Fruit fly (Drosophila melanogaster): ENCODE results near the gene Dnz1.

Dnz1 gene

dm6 chr2L:10888827-10889226, 32.4 kb upstream of the Dnz1 start, which contains the start of gene CG14071:
Gene CG14071 (minus strand): TSS chr2L:10888927.
- TF ChIP-seq pnt (GFP tag; optimal IDR thresholded peaks at IDR 0.05) (no peak), twi (tag; optimal IDR thresholded peaks at IDR 0.05) (no peak), Xbp1 (GFP tag; optimal IDR thresholded peaks at IDR 0.05) (no peak), Side (GFP tag; optimal IDR thresholded peaks at IDR 0.05) (no peak)

dm6 chr2L:10869867-10870266, 13.4 kb upstream of the Dnz1 start, which contains the start of gene CG12517:
Gene CG12517 (plus strand): TSS chr2L:10870167.
- TF ChIP-seq CG17186 (GFP tag; optimal IDR thresholded peaks at IDR 0.05): no peak
- no peak for TF ChIP-seq sisA (GFP tag; IDR thresholded peaks at IDR 0.05)
- TF ChIP-seq CG18262 (tag; optimal IDR thresholded peaks at IDR 0.05): no peak
- TF ChIP-seq disco-r (GFP tag; optimal IDR thresholded peaks at IDR 0.05): no peak

- no peak for TF ChIP-seq CG10147 (GFP tag; optimal IDR thresholded peaks at IDR 0.05)
- peak; percentile 78 for TF ChIP-seq CG2712 (tag; optimal IDR thresholded peaks at IDR 0.05)
- TF ChIP-seq sr (GFP tag; IDR thresholded peaks at IDR 0.05): no peak
- no peak for TF ChIP-seq NC2β (GFP tag; optimal IDR thresholded peaks at IDR 0.05)
- peak; percentile 46 for TF ChIP-seq CG1602 (GFP tag; optimal IDR thresholded peaks at IDR 0.05)
- no peak for TF ChIP-seq Hsf (GFP tag; optimal IDR thresholded peaks at IDR 0.05)
- no peak for TF ChIP-seq schlank (tag; optimal IDR thresholded peaks at IDR 0.05)
- peak; percentile 61 for TF ChIP-seq dmrt99B (tag; optimal IDR thresholded peaks at IDR 0.05)
- peak; percentile 1 for TF ChIP-seq CG30431 (GFP tag; optimal IDR thresholded peaks at IDR 0.05)
- TF ChIP-seq CG3847 (GFP tag; IDR thresholded peaks at IDR 0.05): no peak
- TF ChIP-seq lov (optimal IDR thresholded peaks at IDR 0.05): no peak
- no peak for TF ChIP-seq lov (GFP tag; IDR thresholded peaks at IDR 0.05)
- TF ChIP-seq psq (GFP tag; optimal IDR thresholded peaks at IDR 0.05): peak; percentile 26
- no peak for TF ChIP-seq CG7963 (GFP tag; IDR thresholded peaks at IDR 0.05; ENCODE audit: partially characterized antibody)
- TF ChIP-seq odd (GFP tag; optimal IDR thresholded peaks at IDR 0.05): no peak
- peak; percentile 69 for TF ChIP-seq D (optimal IDR thresholded peaks at IDR 0.05)
- peak; percentile 28 for TF ChIP-seq D (GFP tag; optimal IDR thresholded peaks at IDR 0.05)
- TF ChIP-seq caup (GFP tag; optimal IDR thresholded peaks at IDR 0.05; ENCODE audit: severe bottlenecking): peak; percentile 13
- TF ChIP-seq klu (GFP tag; IDR thresholded peaks at IDR 0.05): no peak
- no peak for TF ChIP-seq CG3726 (GFP tag; IDR thresholded peaks at IDR 0.05)
- TF ChIP-seq Ets65A (GFP tag): peak; percentile 56
- TF ChIP-seq CG17568 (GFP tag; optimal IDR thresholded peaks at IDR 0.05): no peak
- no peak for TF ChIP-seq Ravus (GFP tag; IDR thresholded peaks at IDR 0.05)
- no peak for TF ChIP-seq CG5245 (GFP tag; optimal IDR thresholded peaks at IDR 0.05)
- no peak for TF ChIP-seq tio (GFP tag; optimal IDR thresholded peaks at IDR 0.05)
- TF ChIP-seq Tbp (GFP tag; optimal IDR thresholded peaks at IDR 0.05): no peak
- no peak for TF ChIP-seq Atf-2 (GFP tag; optimal IDR thresholded peaks at IDR 0.05)
- no peak for TF ChIP-seq CG10321 (GFP tag; IDR thresholded peaks at IDR 0.05)
- TF ChIP-seq CG2116 (GFP tag; optimal IDR thresholded peaks at IDR 0.05): peak; percentile 51
- no peak for TF ChIP-seq CG1647 (GFP tag; optimal IDR thresholded peaks at IDR 0.05)
- peak; percentile 34 for TF ChIP-seq CG15601 (tag; optimal IDR thresholded peaks at IDR 0.05)
- no peak for TF ChIP-seq pfk (GFP tag; optimal IDR thresholded peaks at IDR 0.05)
- peak; percentile 15 for TF ChIP-seq ind (GFP tag; optimal IDR thresholded peaks at IDR 0.05)
- TF ChIP-seq zen (tag; optimal IDR thresholded peaks at IDR 0.05): peak; percentile 53
- no peak; the same call in 1 of the 2 replicates for TF ChIP-seq CG11247 (GFP tag; IDR thresholded peaks at IDR 0.05)
- TF ChIP-seq vfl (GFP tag; optimal IDR thresholded peaks at IDR 0.05): no peak
- TF ChIP-seq gcm (GFP tag; optimal IDR thresholded peaks at IDR 0.05): peak; percentile 57
- peak; percentile 82 for TF ChIP-seq gem (tag; optimal IDR thresholded peaks at IDR 0.05)
- peak; percentile 8 for TF ChIP-seq CG1529 (GFP tag; optimal IDR thresholded peaks at IDR 0.05)
Observed at dm6 chr2L:10858064-10859047, 1.9 kb upstream of the Dnz1 start, which contains the start of the genes aurB and Stam. Gene aurB (minus strand): TSS chr2L:10858094. Gene Stam (plus strand): TSS chr2L:10858536.
